Fruit fly (Drosophila melanogaster) whole organism, embryonic: ENCODE results near the gene CG15480.

Source experiments
- BEAF-32 ChIP-seq: fragments of 200-800 bp; sonication (Bioruptor generic); optimal IDR thresholded peaks from 3 replicates; lab custom pipeline; 2017; ENCODE audit warnings: missing biosample characterization, missing genetic modification characterization, mild to moderate bottlenecking, moderate library complexity, missing genetic modification reagents
- CG10267 ChIP-seq: fragments of 200-800 bp; sonication (Bioruptor generic); optimal IDR thresholded peaks from 2 replicates; lab custom pipeline; 2018; ENCODE audit warnings: missing biosample characterization, mild to moderate bottlenecking, missing genetic modification characterization, moderate library complexity
- CG10565 ChIP-seq: fragments of 200-800 bp; sonication (Bioruptor generic); optimal IDR thresholded peaks from 3 replicates; lab custom pipeline; 2016; ENCODE audit warnings: missing biosample characterization, mild to moderate bottlenecking, missing genetic modification characterization
- CG13287 ChIP-seq: fragments of 200-800 bp; sonication (Bioruptor generic); IDR thresholded peaks from 2 replicates; pipeline ENCODE4 v1.3.6; 2022; ENCODE audit warnings: missing biosample characterization, missing genetic modification characterization; ENCODE audit not compliant: partially characterized antibody
- CG14710 ChIP-seq: fragments of 200-800 bp; sonication (Bioruptor generic); optimal IDR thresholded peaks from 3 replicates; lab custom pipeline; 2019; ENCODE audit warnings: missing biosample characterization, mild to moderate bottlenecking, missing genetic modification characterization, moderate library complexity
- CG15479 ChIP-seq: fragments of 200-800 bp; sonication (Bioruptor generic); optimal IDR thresholded peaks from 3 replicates; lab custom pipeline; 2019; ENCODE audit warnings: missing biosample characterization, mild to moderate bottlenecking, missing genetic modification characterization, moderate library complexity
- CG17186 ChIP-seq: fragments of 200-800 bp; sonication (Bioruptor generic); optimal IDR thresholded peaks from 3 replicates; lab custom pipeline; 2017; ENCODE audit warnings: missing biosample characterization, missing genetic modification reagents, missing genetic modification characterization
- CG2116 ChIP-seq: fragments of 200-800 bp; sonication (Bioruptor generic); optimal IDR thresholded peaks from 3 replicates; lab custom pipeline; 2018; ENCODE audit warnings: missing biosample characterization, mild to moderate bottlenecking, missing genetic modification characterization
- CG2129 ChIP-seq: fragments of 200-800 bp; sonication (Bioruptor generic); IDR thresholded peaks from 2 replicates; pipeline ENCODE4 v1.3.6; 2022; ENCODE audit warnings: missing biosample characterization, missing genetic modification characterization; ENCODE audit not compliant: partially characterized antibody
- CG30020 ChIP-seq: fragments of 200-800 bp; optimal IDR thresholded peaks from 2 replicates; lab custom pipeline; 2019; ENCODE audit warnings: missing biosample characterization, mild to moderate bottlenecking, missing genetic modification characterization, moderate library complexity
- CG30431 ChIP-seq: fragments of 200-800 bp; sonication (Bioruptor generic); optimal IDR thresholded peaks from 2 replicates; lab custom pipeline; 2017; ENCODE audit warnings: missing biosample characterization, missing genetic modification characterization
- CG3281 ChIP-seq: fragments of 200-800 bp; sonication (Bioruptor generic); optimal IDR thresholded peaks from 3 replicates; lab custom pipeline; 2017; ENCODE audit warnings: missing biosample characterization, mild to moderate bottlenecking, missing genetic modification characterization
- CG33213 ChIP-seq: fragments of 200-800 bp; sonication (Bioruptor generic); optimal IDR thresholded peaks from 3 replicates; lab custom pipeline; 2016; ENCODE audit warnings: missing biosample characterization, missing genetic modification characterization
- CG34422 ChIP-seq: fragments of 200-800 bp; sonication (Bioruptor generic); IDR thresholded peaks from 3 replicates; pipeline ENCODE4 v1.3.6; 2022; ENCODE audit warnings: missing biosample characterization, missing genetic modification characterization
- CG3995 ChIP-seq: fragments of 200-800 bp; sonication (Bioruptor generic); optimal IDR thresholded peaks from 3 replicates; lab custom pipeline; 2016; ENCODE audit warnings: missing biosample characterization, missing genetic modification characterization
- CG7271 ChIP-seq: fragments of 200-800 bp; sonication (Bioruptor generic); optimal IDR thresholded peaks from 2 replicates; lab custom pipeline; 2018; ENCODE audit warnings: missing biosample characterization, mild to moderate bottlenecking, missing genetic modification characterization, moderate library complexity
- CG7745 ChIP-seq: fragments of 200-800 bp; sonication (Bioruptor generic); optimal IDR thresholded peaks from 2 replicates; lab custom pipeline; 2018; ENCODE audit warnings: missing biosample characterization, mild to moderate bottlenecking, missing genetic modification characterization, moderate library complexity
- CG7786 ChIP-seq: fragments of 200-800 bp; sonication (Bioruptor generic); optimal IDR thresholded peaks from 2 replicates; lab custom pipeline; 2016; ENCODE audit warnings: missing biosample characterization, missing genetic modification characterization
- CG8388 ChIP-seq: fragments of 200-800 bp; sonication (Bioruptor generic); optimal IDR thresholded peaks from 2 replicates; lab custom pipeline; 2019; ENCODE audit warnings: missing biosample characterization, mild to moderate bottlenecking, missing genetic modification characterization, moderate library complexity
- CG8924 ChIP-seq: fragments of 200-800 bp; optimal IDR thresholded peaks from 3 replicates; lab custom pipeline; 2019; ENCODE audit warnings: missing biosample characterization, mild to moderate bottlenecking, missing genetic modification characterization, moderate library complexity
- CG9797 ChIP-seq: fragments of 200-800 bp; sonication (Bioruptor generic); optimal IDR thresholded peaks from 3 replicates; lab custom pipeline; 2018; ENCODE audit warnings: missing biosample characterization, mild to moderate bottlenecking, missing genetic modification characterization
- Dek ChIP-seq: fragments of 200-800 bp; sonication (Bioruptor generic); optimal IDR thresholded peaks from 3 replicates; lab custom pipeline; 2019; ENCODE audit warnings: missing biosample characterization, mild to moderate bottlenecking, missing genetic modification characterization, moderate library complexity
- Dll ChIP-seq: fragments of 200-800 bp; sonication (Bioruptor generic); IDR thresholded peaks from 4 replicates; pipeline ENCODE4 v1.3.6; 2022; ENCODE audit warnings: missing biosample characterization, missing genetic modification characterization; ENCODE audit not compliant: partially characterized antibody
- Dp ChIP-seq: fragments of 200-800 bp; sonication (Bioruptor generic); optimal IDR thresholded peaks from 2 replicates; lab custom pipeline; 2018; ENCODE audit warnings: missing biosample characterization, mild to moderate bottlenecking, missing genetic modification characterization, moderate library complexity
- E2f2 ChIP-seq: fragments of 200-800 bp; sonication (Bioruptor generic); IDR thresholded peaks from 2 replicates; pipeline ENCODE4 v1.3.6; 2022; ENCODE audit warnings: missing biosample characterization, missing genetic modification characterization
- Fer2 ChIP-seq: fragments of 200-800 bp; sonication (Bioruptor generic); optimal IDR thresholded peaks from 2 replicates; lab custom pipeline; 2018; ENCODE audit warnings: missing biosample characterization, mild to moderate bottlenecking, missing genetic modification characterization, moderate library complexity
- Jarid2 ChIP-seq: fragments of 200-800 bp; sonication (Bioruptor generic); optimal IDR thresholded peaks from 3 replicates; lab custom pipeline; 2017; ENCODE audit warnings: mild to moderate bottlenecking, missing biosample characterization, missing genetic modification reagents, missing genetic modification characterization
- MBD-R2 ChIP-seq: fragments of 200-800 bp; sonication (Bioruptor generic); IDR thresholded peaks from 2 replicates; pipeline ENCODE4 v1.3.6; 2022; ENCODE audit warnings: missing biosample characterization, missing genetic modification characterization
- MESR4 ChIP-seq: fragments of 200-800 bp; sonication (Bioruptor generic); optimal IDR thresholded peaks from 2 replicates; lab custom pipeline; 2018; ENCODE audit warnings: missing biosample characterization, mild to moderate bottlenecking, missing genetic modification characterization, moderate library complexity
- Sin3A ChIP-seq: fragments of >200 bp; optimal IDR thresholded peaks from 2 replicates; lab custom pipeline; 2018
- Sry-β ChIP-seq: fragments of 200-800 bp; sonication (Bioruptor generic); optimal IDR thresholded peaks from 2 replicates; lab custom pipeline; 2018; ENCODE audit warnings: missing biosample characterization, mild to moderate bottlenecking, missing genetic modification characterization, moderate library complexity
- ci ChIP-seq: fragments of 200-800 bp; sonication (Bioruptor generic); IDR thresholded peaks from 3 replicates; pipeline ENCODE4 v1.3.6; 2022; ENCODE audit warnings: missing biosample characterization, missing genetic modification characterization
- crp ChIP-seq, 2 experiments: fragments of 200-800 bp; sonication (Bioruptor generic); optimal IDR thresholded peaks; 2 replicates in 1 of 2; 3 replicates in 1 of 2; lab custom pipeline; 2017; ENCODE audit warnings: missing biosample characterization in 2 of 2, missing genetic modification characterization in 2 of 2, mild to moderate bottlenecking in 1 of 2, moderate library complexity in 1 of 2
- eve ChIP-seq, 2 experiments: fragments of >200 bp; optimal IDR thresholded peaks; 2 replicates each; lab custom pipeline; 2017; ENCODE audit warnings: missing biosample characterization in 2 of 2, missing genetic modification characterization in 2 of 2
- ftz-f1 ChIP-seq: fragments of 200-800 bp; sonication (Bioruptor generic); optimal IDR thresholded peaks from 2 replicates; lab custom pipeline; 2016; ENCODE audit warnings: missing biosample characterization, missing genetic modification characterization
- gcm ChIP-seq: fragments of 200-800 bp; sonication (Bioruptor generic); optimal IDR thresholded peaks from 2 replicates; lab custom pipeline; 2019; ENCODE audit warnings: missing biosample characterization, mild to moderate bottlenecking, missing genetic modification characterization, moderate library complexity
- gfzf ChIP-seq: fragments of 200-800 bp; sonication (Bioruptor generic); optimal IDR thresholded peaks from 2 replicates; lab custom pipeline; 2016; ENCODE audit warnings: missing biosample characterization, mild to moderate bottlenecking, missing genetic modification characterization, moderate library complexity
- insv ChIP-seq, 2 experiments: fragments of 200-800 bp; sonication (Bioruptor generic); optimal IDR thresholded peaks; 3 replicates each; lab custom pipeline; 2016 to 2018; ENCODE audit warnings: missing biosample characterization in 2 of 2, missing genetic modification characterization in 2 of 2
- lola ChIP-seq, 3 experiments: fragments of >200 bp in 2 of 3; fragments of 200-800 bp in 1 of 3; sonication (Bioruptor generic) in 1 of 3; optimal IDR thresholded peaks; 2 replicates each; lab custom pipeline; 2017 to 2019; ENCODE audit warnings: missing biosample characterization in 3 of 3, missing genetic modification characterization in 3 of 3, mild to moderate bottlenecking in 1 of 3, moderate library complexity in 1 of 3
- pzg ChIP-seq: fragments of 200-800 bp; sonication (Bioruptor generic); optimal IDR thresholded peaks from 3 replicates; lab custom pipeline; 2018; ENCODE audit warnings: missing biosample characterization, mild to moderate bottlenecking, missing genetic modification characterization, moderate library complexity
- stwl ChIP-seq: fragments of 200-800 bp; sonication (Bioruptor generic); optimal IDR thresholded peaks from 3 replicates; lab custom pipeline; 2018; ENCODE audit warnings: missing biosample characterization, mild to moderate bottlenecking, missing genetic modification characterization, moderate library complexity
- trem ChIP-seq: fragments of 200-800 bp; optimal IDR thresholded peaks from 3 replicates; lab custom pipeline; 2019; ENCODE audit warnings: missing biosample characterization, mild to moderate bottlenecking, missing genetic modification characterization, moderate library complexity
- unc-4 ChIP-seq: fragments of 200-800 bp; sonication (Bioruptor generic); IDR thresholded peaks from 2 replicates; pipeline ENCODE4 v1.3.6; 2022; ENCODE audit warnings: missing biosample characterization, missing genetic modification characterization; ENCODE audit not compliant: partially characterized antibody
- vvl ChIP-seq: fragments of 200-800 bp; sonication (Bioruptor generic); IDR thresholded peaks from 2 replicates; pipeline ENCODE4 v1.3.6; 2022; ENCODE audit warnings: missing biosample characterization, missing genetic modification characterization
- zen ChIP-seq: fragments of 200-800 bp; sonication (Bioruptor generic); optimal IDR thresholded peaks from 3 replicates; lab custom pipeline; 2018; ENCODE audit warnings: missing biosample characterization, mild to moderate bottlenecking, missing genetic modification characterization, moderate library complexity

CG15480 gene

DNA sequence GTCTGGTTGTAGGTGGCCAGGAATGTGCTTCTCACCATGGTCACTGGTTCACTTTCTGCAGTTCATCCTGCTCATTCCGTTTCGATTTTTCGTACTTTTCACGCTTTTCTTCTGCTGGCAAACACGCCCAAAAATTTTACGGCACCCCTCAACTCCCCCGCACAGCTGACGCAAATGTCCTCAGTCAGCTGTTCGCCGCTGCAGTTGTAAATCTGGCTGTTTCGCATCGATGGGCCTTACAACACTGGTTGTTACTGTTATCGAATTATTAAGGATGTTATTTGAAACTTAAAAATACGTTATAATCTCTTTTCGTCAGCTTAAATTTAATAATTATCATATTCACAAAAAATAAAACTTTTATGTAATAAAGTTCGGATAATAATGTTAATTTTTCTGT, 42.7 kb downstream of the CG15480 start, which contains the start of gene Mgat3 (continued):
- TF ChIP-seq Jarid2 (no peak), Fer2 (tag; lab: Kevin White, UChicago) (no peak), Sry-β (GFP tag; lab: Kevin White, UChicago) (no peak), CG30431 (GFP tag; lab: Kevin White, UChicago) (no peak), CG2116 (GFP tag; lab: Kevin White, UChicago) (peak; percentile 55), CG3995 (peak; percentile 1), trem (tag; lab: Kevin White, UChicago) (peak; percentile 5), CG8388 (GFP tag; lab: Kevin White, UChicago) (no peak), gfzf (GFP tag; lab: Kevin White, UChicago) (peak; percentile 28), CG7786 (GFP tag; lab: Kevin White, UChicago) (no peak)

- TF ChIP-seq CG10267 (peak; percentile 50), CG34422 (GFP tag; lab: Robert Waterston, UW) (peak; percentile 55; the same call in 1 of the 3 replicates), CG7271 (tag; lab: Kevin White, UChicago) (no peak), CG7745 (tag; lab: Kevin White, UChicago) (no peak), Sin3A (lab: Kevin White, UChicago) (peak; percentile 1), insv (GFP tag; optimal IDR thresholded peaks at IDR 0.05; lab: Kevin White, UChicago) (no peak), crp (GFP tag; optimal IDR thresholded peaks at IDR 0.05; lab: Kevin White, UChicago) (peak; percentile 79 to 97), Dp (GFP tag; lab: Kevin White, UChicago) (peak; percentile 37), MESR4 (GFP tag; lab: Kevin White, UChicago) (peak; percentile 51), stwl (tag; lab: Kevin White, UChicago) (peak; percentile 16), CG3281 (GFP tag; lab: Kevin White, UChicago) (no peak), lola (GFP tag; optimal IDR thresholded peaks at IDR 0.05; lab: Kevin White, UChicago) (no peak), ftz-f1 (GFP tag; lab: Kevin White, UChicago) (peak; percentile 91), zen (peak; percentile 4), CG17186 (GFP tag; lab: Kevin White, UChicago) (no peak), CG30020 (tag; lab: Kevin White, UChicago) (no peak), CG13287 (GFP tag; lab: Robert Waterston, UW) (peak; percentile 50), CG8924 (tag; lab: Kevin White, UChicago) (peak; percentile 2), MBD-R2 (GFP tag; lab: Robert Waterston, UW) (peak; percentile 82), Dek (tag; lab: Kevin White, UChicago) (no peak), CG14710 (tag; lab: Kevin White, UChicago) (peak; percentile 19), gfzf (GFP tag; lab: Kevin White, UChicago) (peak; percentile 43), trem (tag; lab: Kevin White, UChicago) (peak; percentile 21), CG9797 (peak; percentile 72), gcm (GFP tag; lab: Kevin White, UChicago) (no peak), pzg (GFP tag; lab: Kevin White, UChicago) (peak; percentile 45), CG10565 (no peak), CG2129 (GFP tag; lab: Robert Waterston, UW) (0 out of 2 replicates have a peak, but pooled peaks have one; percentile 16), ci (GFP tag; lab: Robert Waterston, UW) (0 out of 3 replicates have a peak, but pooled peaks have one; percentile 10), CG15479 (GFP tag; lab: Kevin White, UChicago) (peak; percentile 78), BEAF-32 (GFP tag; lab: Kevin White, UChicago) (peak; percentile 6), unc-4 (GFP tag; lab: Robert Waterston, UW) (0 out of 2 replicates have a peak, but pooled peaks have one; percentile 15), E2f2 (GFP tag; lab: Robert Waterston, UW) (peak; percentile 45), eve (GFP tag; optimal IDR thresholded peaks at IDR 0.05; lab: Kevin White, UChicago) (no peak), Dll (GFP tag; lab: Robert Waterston, UW) (peak; percentile 32; the same call in 1 of the 4 replicates), CG33213 (GFP tag; lab: Kevin White, UChicago) (no peak), vvl (GFP tag; lab: Robert Waterston, UW) (peak; percentile 70; the same call in 1 of the 2 replicates)
Observed at dm6 chr2L:13179095-13179494, 46.0 kb downstream of the CG15480 start, which contains the start of gene Alg7. Gene Alg7 (plus strand): TSS chr2L:13179247.
